Fruit fly (Drosophila melanogaster) whole organism: ENCODE measurements around the gene CG31388.

Source experiments
- CG8478 ChIP-seq: fragments of >200 bp; optimal IDR thresholded peaks from 2 replicates; lab custom pipeline; 2018; ENCODE audit warnings: inconsistent platforms
- Dll ChIP-seq: fragments of >200 bp; optimal IDR thresholded peaks from 2 replicates; lab custom pipeline; 2017
- EcR ChIP-seq, 2 experiments: fragments of >200 bp; optimal IDR thresholded peaks; 2 replicates each; lab custom pipeline; 2017; ENCODE audit warnings: missing biosample characterization in 2 of 2, missing genetic modification characterization in 2 of 2, missing genetic modification reagents in 2 of 2
- pan ChIP-seq: fragments of >200 bp; optimal IDR thresholded peaks from 2 replicates; lab custom pipeline; 2017
- psq ChIP-seq: fragments of >200 bp; optimal IDR thresholded peaks from 2 replicates; lab custom pipeline; 2017
- usp ChIP-seq: fragments of >200 bp; optimal IDR thresholded peaks from 2 replicates; lab custom pipeline; 2017; ENCODE audit warnings: missing biosample characterization, missing genetic modification characterization, mixed read lengths

Gene CG31388

dm6 chr3R:11231705-11232261 is 5.8 kb upstream of the CG31388 start, which contains the start of the genes CG17187 and Dph3:
Gene CG17187 (minus strand): TSS chr3R:11231879.
Gene Dph3 (plus strand): TSS chr3R:11231912.
- no peak for TF ChIP-seq pan (lab: Kevin White, UChicago)

dm6 chr3R:11234918-11235371 is 2.7 kb upstream of the CG31388 start, which contains the start of the genes Arfip and CG17721:
Gene Arfip (minus strand): TSS chr3R:11235013.
Gene CG17721 (plus strand): TSS chr3R:11235140.
- no peak for TF ChIP-seq usp
- TF ChIP-seq psq (lab: Kevin White, UChicago), result no peak
- TF ChIP-seq Dll (lab: Kevin White, UChicago), result no peak
- no peak for TF ChIP-seq CG8478
- TF ChIP-seq EcR (GFP tag; optimal IDR thresholded peaks at IDR 0.05; lab: Kevin White, UChicago), result no peak
- TF ChIP-seq pan (lab: Kevin White, UChicago), result no peak

- TF ChIP-seq EcR (GFP tag; optimal IDR thresholded peaks at IDR 0.05; lab: Kevin White, UChicago) (no peak), CG8478 (no peak), psq (lab: Kevin White, UChicago) (no peak)
Observed at dm6 chr3R:11236041-11236440, 1.6 kb upstream of the CG31388 start, which contains the start of gene CG31441. Gene CG31441 (plus strand): TSS chr3R:11236286.

- TF ChIP-seq CG8478, result no peak
- no peak for TF ChIP-seq psq (lab: Kevin White, UChicago)
- no peak for TF ChIP-seq usp
- TF ChIP-seq Dll (lab: Kevin White, UChicago), result no peak
- no peak for TF ChIP-seq pan (lab: Kevin White, UChicago)
- no peak for TF ChIP-seq EcR (GFP tag; optimal IDR thresholded peaks at IDR 0.05; lab: Kevin White, UChicago)
Observed at dm6 chr3R:11240891-11241290, 3.3 kb downstream of the CG31388 start, which contains the start of the genes scpr-B and scpr-A. Gene scpr-B (minus strand): TSS chr3R:11240991. Gene scpr-A (plus strand): TSS chr3R:11241183.

DNA sequence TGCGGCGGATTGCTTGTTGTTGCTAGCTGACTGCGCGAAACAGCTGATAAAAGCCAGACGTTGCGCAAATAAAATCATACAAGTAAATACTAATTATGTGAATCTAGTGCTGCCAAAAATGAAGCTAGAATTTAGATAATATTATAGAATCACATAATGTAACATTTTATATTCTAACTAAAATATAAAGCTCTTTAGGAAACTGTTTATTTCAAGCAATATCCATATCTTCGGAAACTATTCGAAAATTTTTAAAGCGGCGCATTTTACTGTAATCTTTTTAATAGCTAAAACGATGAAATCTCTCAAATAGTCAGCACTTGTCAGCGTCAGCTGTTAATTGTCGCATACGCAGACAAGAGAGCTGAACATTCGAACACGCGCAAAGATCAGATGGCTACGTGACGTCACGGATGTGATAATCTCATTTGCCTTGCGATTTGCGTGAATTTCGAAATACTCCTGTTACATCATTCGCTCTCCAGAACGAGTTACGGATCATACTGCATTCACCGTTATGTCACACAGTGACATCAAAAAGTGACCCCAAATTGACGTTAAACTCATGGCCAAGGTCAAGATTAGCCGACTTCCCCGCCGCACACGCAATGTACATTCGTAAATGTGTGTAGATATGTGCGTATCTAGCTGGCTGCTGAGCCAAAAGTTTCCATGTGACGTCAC is 5.6 kb downstream of the CG31388 start:
- TF ChIP-seq pan (lab: Kevin White, UChicago) (no peak), usp (no peak), CG8478 (no peak), Dll (lab: Kevin White, UChicago) (no peak), psq (lab: Kevin White, UChicago) (no peak), EcR (GFP tag; optimal IDR thresholded peaks at IDR 0.05; lab: Kevin White, UChicago) (no peak)

DNA sequence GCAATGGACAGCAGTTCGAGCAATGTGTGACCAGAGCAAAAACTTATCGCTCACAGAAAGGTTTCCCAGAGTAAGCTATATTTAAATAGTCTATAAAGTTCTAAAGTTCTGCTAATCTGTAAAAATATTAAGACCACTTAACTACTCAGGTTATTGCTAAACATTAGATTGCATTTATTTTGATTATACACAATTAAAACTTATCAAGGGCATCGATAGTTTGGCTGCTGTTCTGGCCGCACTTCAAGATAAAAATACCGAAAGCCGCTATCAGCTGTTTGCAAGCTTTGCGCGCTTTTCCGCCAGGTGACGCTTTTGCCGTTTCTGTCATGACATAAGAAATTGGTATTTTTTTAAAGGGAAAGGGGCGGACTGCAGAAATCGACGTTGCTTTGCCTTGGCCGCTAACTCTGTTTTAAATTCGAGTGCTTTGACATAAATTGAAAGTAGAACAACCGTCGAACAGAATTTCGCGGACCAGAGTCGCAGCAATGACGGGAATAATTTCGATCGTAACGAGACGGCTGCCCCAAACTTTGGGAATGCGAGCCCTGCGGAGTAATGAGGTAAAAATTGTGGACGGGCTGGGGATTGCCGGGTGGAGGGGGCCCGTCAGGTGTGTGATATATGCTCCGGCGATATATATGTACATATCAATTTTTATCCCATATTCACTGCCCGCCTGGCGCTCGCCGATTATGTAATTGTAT is 6.5 kb downstream of the CG31388 start, which contains the start of the genes CG17734 and CG5214:
Gene CG17734, minus strand, starts transcription at position 49 of the 710 bp plus-strand sequence.
Gene CG5214, plus strand, starts transcription at position 352 of the 710 bp plus-strand sequence.
- TF ChIP-seq usp (no peak), CG8478 (no peak), psq (lab: Kevin White, UChicago) (no peak), Dll (lab: Kevin White, UChicago) (no peak), pan (lab: Kevin White, UChicago) (no peak), EcR (GFP tag; optimal IDR thresholded peaks at IDR 0.05; lab: Kevin White, UChicago) (no peak)

dm6 chr3R:11245803-11246202 is 8.2 kb downstream of the CG31388 start:
- TF ChIP-seq usp (no peak), CG8478 (no peak), Dll (lab: Kevin White, UChicago) (no peak), pan (lab: Kevin White, UChicago) (no peak), EcR (GFP tag; optimal IDR thresholded peaks at IDR 0.05; lab: Kevin White, UChicago) (no peak), psq (lab: Kevin White, UChicago) (no peak)

- TF ChIP-seq Dll (lab: Kevin White, UChicago) (no peak), usp (no peak), EcR (GFP tag; optimal IDR thresholded peaks at IDR 0.05; lab: Kevin White, UChicago) (no peak), psq (lab: Kevin White, UChicago) (no peak), CG8478 (no peak), pan (lab: Kevin White, UChicago) (no peak)
Observed at dm6 chr3R:11246865-11247264, 9.2 kb downstream of the CG31388 start.

DNA sequence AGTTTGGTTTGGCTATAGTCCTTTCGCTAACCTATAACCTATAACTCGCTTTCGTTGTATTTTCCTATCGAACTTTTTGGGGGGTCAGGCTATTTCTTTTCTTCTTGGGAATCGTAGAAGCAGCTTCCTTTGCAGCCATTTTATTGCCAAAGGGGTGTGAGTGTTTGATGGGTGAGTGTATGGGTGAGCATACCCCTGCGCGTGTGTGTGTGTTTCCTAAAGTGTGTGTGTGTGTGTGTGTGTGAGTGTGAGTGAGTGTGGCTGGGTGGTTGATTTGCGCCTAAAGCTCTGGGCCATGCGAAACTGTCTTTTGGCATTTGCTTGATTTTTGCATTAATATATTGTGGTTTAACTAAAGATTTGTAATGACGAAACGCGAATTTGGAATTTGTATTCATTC is 16.2 kb downstream of the CG31388 start:
- TF ChIP-seq Dll (lab: Kevin White, UChicago), result no peak
- no peak for TF ChIP-seq pan (lab: Kevin White, UChicago)
- TF ChIP-seq psq (lab: Kevin White, UChicago), result no peak
- TF ChIP-seq CG8478, result no peak
- TF ChIP-seq usp, result no peak
- TF ChIP-seq EcR (GFP tag; optimal IDR thresholded peaks at IDR 0.05; lab: Kevin White, UChicago), result no peak

- TF ChIP-seq psq (lab: Kevin White, UChicago) (no peak), CG8478 (no peak), pan (lab: Kevin White, UChicago) (no peak), EcR (GFP tag; optimal IDR thresholded peaks at IDR 0.05; lab: Kevin White, UChicago) (no peak), Dll (lab: Kevin White, UChicago) (no peak), usp (no peak)
Observed at dm6 chr3R:11254382-11254953, 16.9 kb downstream of the CG31388 start.

DNA sequence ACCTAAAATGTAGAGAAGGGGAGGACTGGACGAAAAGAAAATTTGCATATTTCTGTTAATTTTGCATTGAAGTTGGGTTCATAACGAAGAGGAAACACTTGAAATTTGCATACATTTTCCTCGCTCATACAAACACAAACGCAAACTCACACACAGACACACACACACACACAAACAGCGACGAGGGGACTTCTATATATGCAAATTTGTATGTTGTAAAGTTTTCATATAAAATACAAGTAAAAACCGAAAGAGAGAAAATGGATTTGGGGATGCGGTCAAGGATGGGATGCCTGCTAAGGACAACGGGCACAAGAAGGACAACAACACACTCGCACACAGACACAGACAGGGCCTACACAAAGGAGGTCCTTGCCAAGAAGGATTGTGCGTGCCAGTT is 19.9 kb downstream of the CG31388 start:
- no peak for TF ChIP-seq CG8478
